Fruit fly (Drosophila melanogaster) whole organism, embryonic: ENCODE results near the gene CG2614.
A peak's percentile ranks its signal among the peaks of the same experiment; 100 is the strongest.

Source experiments
- Aef1 ChIP-seq: fragments of 200-800 bp; sonication (Bioruptor generic); IDR thresholded peaks from 3 replicates; pipeline ENCODE4 v1.3.6; 2022; ENCODE audit warnings: missing biosample characterization, missing genetic modification characterization
- B-H1 ChIP-seq: fragments of 200-800 bp; sonication (Bioruptor generic); IDR thresholded peaks from 3 replicates; pipeline ENCODE4 v1.3.6; 2022; ENCODE audit warnings: missing biosample characterization, missing genetic modification characterization
- C15 ChIP-seq: fragments of 200-800 bp; sonication (Bioruptor generic); IDR thresholded peaks from 3 replicates; pipeline ENCODE4 v1.3.6; 2022; ENCODE audit warnings: missing biosample characterization, missing genetic modification characterization
- CG10209 ChIP-seq: fragments of 200-800 bp; sonication (Bioruptor generic); optimal IDR thresholded peaks from 3 replicates; lab custom pipeline; 2017; ENCODE audit warnings: missing biosample characterization, mild to moderate bottlenecking, missing genetic modification characterization, missing genetic modification reagents
- CG11723 ChIP-seq: fragments of 200-800 bp; sonication (Bioruptor generic); optimal IDR thresholded peaks from 2 replicates; lab custom pipeline; 2017; ENCODE audit warnings: missing biosample characterization, mild to moderate bottlenecking, missing genetic modification characterization
- CG15696 ChIP-seq: fragments of 200-800 bp; sonication (Bioruptor generic); optimal IDR thresholded peaks from 2 replicates; lab custom pipeline; 2019; ENCODE audit warnings: missing biosample characterization, mild to moderate bottlenecking, missing genetic modification characterization, moderate library complexity
- CG17359 ChIP-seq: fragments of 200-800 bp; sonication (Bioruptor generic); optimal IDR thresholded peaks from 3 replicates; lab custom pipeline; 2018; ENCODE audit warnings: missing biosample characterization, mild to moderate bottlenecking, missing genetic modification characterization, moderate library complexity
- CG17385 ChIP-seq: fragments of 200-800 bp; sonication (Bioruptor generic); optimal IDR thresholded peaks from 3 replicates; lab custom pipeline; 2018; ENCODE audit warnings: missing biosample characterization, mild to moderate bottlenecking, missing genetic modification characterization
- CG2199 ChIP-seq: fragments of 200-800 bp; sonication (Bioruptor generic); IDR thresholded peaks from 3 replicates; pipeline ENCODE4 v1.3.6; 2022; ENCODE audit warnings: missing biosample characterization, missing genetic modification characterization
- CG31388 ChIP-seq: fragments of 200-800 bp; sonication (Bioruptor generic); optimal IDR thresholded peaks from 2 replicates; lab custom pipeline; 2016; ENCODE audit warnings: missing biosample characterization, missing genetic modification characterization
- CG32532 ChIP-seq: fragments of 200-800 bp; sonication (Bioruptor generic); IDR thresholded peaks from 2 replicates; pipeline ENCODE4 v1.3.6; 2022; ENCODE audit warnings: missing biosample characterization, missing genetic modification characterization
- CG34376 ChIP-seq: fragments of 200-800 bp; sonication (Bioruptor generic); optimal IDR thresholded peaks from 2 replicates; lab custom pipeline; 2018; ENCODE audit warnings: missing biosample characterization, mild to moderate bottlenecking, missing genetic modification characterization
- CG4282 ChIP-seq: fragments of 200-800 bp; sonication (Bioruptor generic); optimal IDR thresholded peaks from 2 replicates; lab custom pipeline; 2016; ENCODE audit warnings: missing biosample characterization, missing genetic modification characterization
- CG4424 ChIP-seq: fragments of 200-800 bp; sonication (Bioruptor generic); optimal IDR thresholded peaks from 3 replicates; lab custom pipeline; 2016; ENCODE audit warnings: missing biosample characterization, missing genetic modification characterization
- CG6791 ChIP-seq: fragments of 200-800 bp; sonication (Bioruptor generic); IDR thresholded peaks from 3 replicates; pipeline ENCODE4 v1.3.6; 2022; ENCODE audit warnings: missing biosample characterization, missing genetic modification characterization; ENCODE audit not compliant: partially characterized antibody
- CG7839 ChIP-seq: fragments of 200-800 bp; sonication (Bioruptor generic); optimal IDR thresholded peaks from 3 replicates; lab custom pipeline; 2018; ENCODE audit warnings: missing biosample characterization, mild to moderate bottlenecking, missing genetic modification characterization, moderate library complexity
- CG8359 ChIP-seq: fragments of 200-800 bp; sonication (Bioruptor generic); optimal IDR thresholded peaks from 2 replicates; lab custom pipeline; 2017; ENCODE audit warnings: missing biosample characterization, mild to moderate bottlenecking, missing genetic modification characterization, borderline replicate concordance
- CG9817 ChIP-seq: fragments of 200-800 bp; sonication (Bioruptor generic); optimal IDR thresholded peaks from 2 replicates; lab custom pipeline; 2018; ENCODE audit warnings: missing biosample characterization, mild to moderate bottlenecking, missing genetic modification characterization, moderate library complexity
- Dip3 ChIP-seq: fragments of 200-800 bp; sonication (Bioruptor generic); optimal IDR thresholded peaks from 3 replicates; lab custom pipeline; 2016; ENCODE audit warnings: missing biosample characterization, missing genetic modification characterization
- Dp ChIP-seq: fragments of 200-800 bp; sonication (Bioruptor generic); optimal IDR thresholded peaks from 2 replicates; lab custom pipeline; 2018; ENCODE audit warnings: missing biosample characterization, mild to moderate bottlenecking, missing genetic modification characterization, moderate library complexity
- ERR ChIP-seq: fragments of 200-800 bp; sonication (Bioruptor generic); optimal IDR thresholded peaks from 2 replicates; lab custom pipeline; 2016; ENCODE audit warnings: missing biosample characterization, missing genetic modification characterization
- Fer1 ChIP-seq: fragments of 200-800 bp; sonication (Bioruptor generic); optimal IDR thresholded peaks from 2 replicates; lab custom pipeline; 2017; ENCODE audit warnings: missing biosample characterization, mild to moderate bottlenecking, missing genetic modification characterization
- HHEX ChIP-seq: fragments of 200-800 bp; sonication (Bioruptor generic); optimal IDR thresholded peaks from 3 replicates; lab custom pipeline; 2017; ENCODE audit warnings: missing biosample characterization, mild to moderate bottlenecking, missing genetic modification characterization, missing genetic modification reagents
- Hand ChIP-seq: fragments of 200-800 bp; sonication (Bioruptor generic); optimal IDR thresholded peaks from 2 replicates; lab custom pipeline; 2017; ENCODE audit warnings: mild to moderate bottlenecking, missing biosample characterization, missing genetic modification reagents, missing genetic modification characterization
- Kr ChIP-seq: fragments of 200-800 bp; sonication (Bioruptor generic); optimal IDR thresholded peaks from 2 replicates; lab custom pipeline; 2017; ENCODE audit warnings: missing biosample characterization, mild to moderate bottlenecking, missing genetic modification characterization
- Lpt ChIP-seq: fragments of >200 bp; optimal IDR thresholded peaks from 2 replicates; lab custom pipeline; 2018; ENCODE audit warnings: missing biosample characterization, missing genetic modification characterization
- Max ChIP-seq: fragments of 200-800 bp; sonication (Bioruptor generic); optimal IDR thresholded peaks from 2 replicates; lab custom pipeline; 2016; ENCODE audit warnings: missing biosample characterization, mild to moderate bottlenecking, missing genetic modification characterization
- Nf-YC ChIP-seq: fragments of 200-800 bp; optimal IDR thresholded peaks from 3 replicates; lab custom pipeline; 2019; ENCODE audit warnings: missing biosample characterization, mild to moderate bottlenecking, missing genetic modification characterization, moderate library complexity
- Oaz ChIP-seq: fragments of 200-800 bp; sonication (Bioruptor generic); IDR thresholded peaks from 2 replicates; pipeline ENCODE4 v1.3.6; 2022; ENCODE audit warnings: missing biosample characterization, missing genetic modification characterization
- Sry-β ChIP-seq: fragments of 200-800 bp; sonication (Bioruptor generic); optimal IDR thresholded peaks from 2 replicates; lab custom pipeline; 2018; ENCODE audit warnings: missing biosample characterization, mild to moderate bottlenecking, missing genetic modification characterization, moderate library complexity
- al ChIP-seq: fragments of 200-800 bp; sonication (Bioruptor generic); IDR thresholded peaks from 2 replicates; pipeline ENCODE4 v1.3.6; 2022; ENCODE audit warnings: missing biosample characterization, missing genetic modification characterization
- ara ChIP-seq: fragments of 200-800 bp; sonication (Bioruptor generic); IDR thresholded peaks from 2 replicates; pipeline ENCODE4 v1.3.6; 2022; ENCODE audit warnings: missing biosample characterization, missing genetic modification characterization
- bigmax ChIP-seq: fragments of 200-800 bp; sonication (Bioruptor generic); optimal IDR thresholded peaks from 2 replicates; lab custom pipeline; 2018; ENCODE audit warnings: missing biosample characterization, mild to moderate bottlenecking, missing genetic modification characterization
- cato ChIP-seq: fragments of 200-800 bp; sonication (Bioruptor generic); optimal IDR thresholded peaks from 2 replicates; lab custom pipeline; 2016; ENCODE audit warnings: missing biosample characterization, missing genetic modification characterization, borderline replicate concordance
- crol ChIP-seq: fragments of 200-800 bp; sonication (Bioruptor generic); IDR thresholded peaks from 2 replicates; pipeline ENCODE4 v1.3.6; 2022; ENCODE audit warnings: missing biosample characterization, missing genetic modification characterization
- danr ChIP-seq: fragments of 200-800 bp; sonication (Bioruptor generic); IDR thresholded peaks from 2 replicates; pipeline ENCODE4 v1.3.6; 2022; ENCODE audit warnings: missing biosample characterization, missing genetic modification characterization
- dimm ChIP-seq: fragments of 200-800 bp; sonication (Bioruptor generic); IDR thresholded peaks from 2 replicates; pipeline ENCODE4 v1.3.6; 2022; ENCODE audit warnings: missing biosample characterization, missing genetic modification characterization
- her ChIP-seq: fragments of 200-800 bp; sonication (Bioruptor generic); optimal IDR thresholded peaks from 2 replicates; lab custom pipeline; 2016; ENCODE audit warnings: missing biosample characterization, missing genetic modification characterization
- hth ChIP-seq: fragments of >200 bp; optimal IDR thresholded peaks from 2 replicates; lab custom pipeline; 2017; ENCODE audit warnings: inconsistent platforms
- ind ChIP-seq: fragments of 200-800 bp; sonication (Bioruptor generic); optimal IDR thresholded peaks from 3 replicates; lab custom pipeline; 2016; ENCODE audit warnings: missing biosample characterization, missing genetic modification characterization
- insv ChIP-seq, 2 experiments: fragments of 200-800 bp; sonication (Bioruptor generic); optimal IDR thresholded peaks; 3 replicates each; lab custom pipeline; 2016 to 2018; ENCODE audit warnings: missing biosample characterization in 2 of 2, missing genetic modification characterization in 2 of 2
- jigr1 ChIP-seq: fragments of 200-800 bp; sonication (Bioruptor generic); IDR thresholded peaks from 3 replicates; pipeline ENCODE4 v1.3.6; 2022; ENCODE audit warnings: missing biosample characterization, missing genetic modification characterization
- kni ChIP-seq: fragments of 200-800 bp; sonication (Bioruptor generic); optimal IDR thresholded peaks from 3 replicates; lab custom pipeline; 2017; ENCODE audit warnings: mild to moderate bottlenecking, missing biosample characterization, missing genetic modification reagents, missing genetic modification characterization
- lab ChIP-seq: fragments of 200-800 bp; sonication (Bioruptor generic); optimal IDR thresholded peaks from 3 replicates; lab custom pipeline; 2017; ENCODE audit warnings: missing biosample characterization, missing genetic modification characterization, mild to moderate bottlenecking, moderate library complexity, missing genetic modification reagents
- mld ChIP-seq: fragments of 200-800 bp; sonication (Bioruptor generic); IDR thresholded peaks from 3 replicates; pipeline ENCODE4 v1.3.6; 2022; ENCODE audit warnings: missing biosample characterization, missing genetic modification characterization; ENCODE audit not compliant: partially characterized antibody
- nau ChIP-seq: fragments of 200-800 bp; sonication (Bioruptor generic); optimal IDR thresholded peaks from 3 replicates; lab custom pipeline; 2017; ENCODE audit warnings: missing biosample characterization, mild to moderate bottlenecking, missing genetic modification characterization, missing genetic modification reagents
- oc ChIP-seq: fragments of 200-800 bp; sonication (Bioruptor generic); optimal IDR thresholded peaks from 2 replicates; lab custom pipeline; 2018; ENCODE audit warnings: missing biosample characterization, mild to moderate bottlenecking, missing genetic modification characterization, moderate library complexity
- salm ChIP-seq: fragments of 200-800 bp; sonication (Bioruptor generic); optimal IDR thresholded peaks from 2 replicates; lab custom pipeline; 2018; ENCODE audit warnings: missing biosample characterization, mild to moderate bottlenecking, missing genetic modification characterization
- sqz ChIP-seq: fragments of 200-800 bp; sonication (Bioruptor generic); optimal IDR thresholded peaks from 3 replicates; lab custom pipeline; 2018; ENCODE audit warnings: missing biosample characterization, mild to moderate bottlenecking, missing genetic modification characterization
- sug ChIP-seq: fragments of 200-800 bp; optimal IDR thresholded peaks from 2 replicates; lab custom pipeline; 2019; ENCODE audit warnings: missing biosample characterization, mild to moderate bottlenecking, missing genetic modification characterization, moderate library complexity
- trem ChIP-seq: fragments of 200-800 bp; optimal IDR thresholded peaks from 3 replicates; lab custom pipeline; 2019; ENCODE audit warnings: missing biosample characterization, mild to moderate bottlenecking, missing genetic modification characterization, moderate library complexity
- wek ChIP-seq: fragments of 200-800 bp; sonication (Bioruptor generic); optimal IDR thresholded peaks from 3 replicates; lab custom pipeline; 2018; ENCODE audit warnings: missing biosample characterization, mild to moderate bottlenecking, missing genetic modification characterization, moderate library complexity

The CG2614 gene

DNA sequence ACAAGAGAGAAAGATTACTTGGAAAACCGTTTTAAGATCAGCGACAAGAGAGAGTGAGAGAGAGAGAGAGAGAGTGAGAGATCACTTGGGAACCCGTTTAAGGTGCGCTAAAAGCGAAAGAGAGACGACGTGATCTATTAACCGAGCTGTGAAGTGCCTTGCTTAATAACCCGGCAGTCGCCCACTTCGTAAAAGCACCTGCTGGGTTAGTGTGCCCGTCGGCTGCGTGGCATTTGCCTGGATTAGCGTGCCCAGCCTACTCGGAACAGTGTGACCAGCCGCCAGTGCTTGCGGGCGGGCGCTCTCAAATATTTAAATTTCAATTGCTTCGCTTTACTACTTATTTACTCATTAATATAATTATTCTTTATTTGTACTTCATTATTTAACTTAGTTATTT lies 17.8 kb upstream of the CG2614 start (continued):
- TF ChIP-seq kni (GFP tag; lab: Kevin White, UChicago) (peak; percentile 27), Aef1 (no peak), Dip3 (GFP tag; lab: Kevin White, UChicago) (no peak), Oaz (GFP tag; lab: Robert Waterston, UW) (no peak), oc (no peak), CG9817 (tag; lab: Kevin White, UChicago) (no peak), CG17385 (GFP tag; lab: Kevin White, UChicago) (no peak), Max (peak; percentile 8), CG4282 (GFP tag; lab: Kevin White, UChicago) (no peak), CG31388 (GFP tag; lab: Kevin White, UChicago) (no peak), C15 (GFP tag; lab: Robert Waterston, UW) (no peak), CG34376 (no peak), crol (no peak), lab (no peak), sug (tag; lab: Kevin White, UChicago) (no peak), CG11723 (GFP tag; lab: Kevin White, UChicago) (no peak), Hand (GFP tag; lab: Kevin White, UChicago) (no peak), nau (no peak), insv (GFP tag; optimal IDR thresholded peaks at IDR 0.05; lab: Kevin White, UChicago) (no peak), CG2199 (peak; percentile 84; the same call in 2 of the 3 replicates), Sry-β (GFP tag; lab: Kevin White, UChicago) (no peak), CG15696 (tag; lab: Kevin White, UChicago) (no peak), sqz (no peak), dimm (no peak), mld (GFP tag; lab: Robert Waterston, UW) (peak; percentile 44; the same call in 1 of the 3 replicates), HHEX (GFP tag; lab: Kevin White, UChicago) (no peak), bigmax (GFP tag; lab: Kevin White, UChicago) (no peak), danr (no peak), salm (no peak), cato (GFP tag; lab: Kevin White, UChicago) (no peak), Fer1 (no peak), Dp (peak; percentile 96), CG6791 (peak; percentile 48; the same call in 2 of the 3 replicates), hth (lab: Kevin White, UChicago) (no peak), CG7839 (tag; lab: Kevin White, UChicago) (no peak), CG17359 (no peak), Lpt (GFP tag; lab: Kevin White, UChicago) (no peak), Kr (no peak), CG4424 (GFP tag; lab: Kevin White, UChicago) (no peak), ara (GFP tag; lab: Robert Waterston, UW) (no peak), CG32532 (GFP tag; lab: Robert Waterston, UW) (no peak), Nf-YC (tag; lab: Kevin White, UChicago) (no peak), ind (GFP tag; lab: Kevin White, UChicago) (no peak), CG10209 (no peak), her (GFP tag; lab: Kevin White, UChicago) (no peak), wek (GFP tag; lab: Kevin White, UChicago) (no peak), al (GFP tag; lab: Robert Waterston, UW) (no peak), jigr1 (no peak), trem (tag; lab: Kevin White, UChicago) (peak; percentile 68), ERR (GFP tag; lab: Kevin White, UChicago) (no peak), B-H1 (GFP tag; lab: Robert Waterston, UW) (no peak), CG8359 (GFP tag; lab: Kevin White, UChicago) (no peak)
